Fruit fly (Drosophila melanogaster): ENCODE results near the gene CG31287.
A peak's percentile ranks its signal among the peaks of the same experiment; 100 is the strongest.

CG31287 gene

DNA sequence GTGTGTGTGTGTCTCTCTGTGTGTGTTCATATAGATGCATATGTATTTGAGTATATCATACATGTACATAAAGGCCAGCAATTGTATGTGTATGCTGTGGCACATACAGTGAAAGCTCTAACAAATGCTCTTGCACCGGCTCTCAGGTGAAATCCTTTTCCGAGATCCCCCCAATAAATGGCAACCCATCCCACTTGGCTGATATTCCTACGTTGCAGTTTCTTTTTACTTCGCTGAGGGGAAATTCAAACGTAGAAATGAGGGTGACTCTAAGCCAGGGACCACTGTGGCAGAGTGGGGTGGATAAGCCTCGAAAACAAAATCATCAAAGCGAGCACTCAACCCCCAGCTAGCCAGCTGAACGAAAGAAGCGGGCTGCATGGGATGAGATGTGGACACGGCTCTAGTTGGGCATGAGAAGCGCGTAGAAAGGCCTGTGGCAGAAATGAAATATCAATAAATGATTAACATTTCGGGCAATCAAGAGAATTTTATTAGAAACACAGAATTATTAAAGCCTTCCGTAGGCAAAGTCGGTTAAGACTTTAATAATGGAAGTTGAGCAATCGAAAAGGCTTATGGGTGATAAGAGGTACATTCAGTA lies 19.2 kb downstream of the CG31287 start:
- TF ChIP-seq ovo (GFP tag; optimal IDR thresholded peaks at IDR 0.05) (no peak), CG1620 (GFP tag; optimal IDR thresholded peaks at IDR 0.05) (peak; percentile 65), CG14711 (tag; optimal IDR thresholded peaks at IDR 0.05) (peak; percentile 88), bab1 (GFP tag; optimal IDR thresholded peaks at IDR 0.05) (peak; percentile 38), CG7101 (tag; optimal IDR thresholded peaks at IDR 0.05) (peak; percentile 90), CG11617 (GFP tag; optimal IDR thresholded peaks at IDR 0.05) (no peak), kay (GFP tag; ENCODE audit: borderline replicate concordance) (peak; percentile 95), tj (GFP tag; optimal IDR thresholded peaks at IDR 0.05) (peak; percentile 44), Hr96 (GFP tag; optimal IDR thresholded peaks at IDR 0.05) (peak; percentile 92), CG12768 (GFP tag; optimal IDR thresholded peaks at IDR 0.05) (peak; percentile 98), CG33017 (tag; optimal IDR thresholded peaks at IDR 0.05) (peak; percentile 96), Clk (GFP tag; optimal IDR thresholded peaks at IDR 0.05) (peak; percentile 96), cic (GFP tag; optimal IDR thresholded peaks at IDR 0.05) (peak; percentile 78), Mnt (GFP tag; optimal IDR thresholded peaks at IDR 0.05) (peak; percentile 82), toe (GFP tag; optimal IDR thresholded peaks at IDR 0.05) (peak; percentile 95), Crg-1 (GFP tag; optimal IDR thresholded peaks at IDR 0.05) (peak; percentile 74), cnc (optimal IDR thresholded peaks at IDR 0.05) (no peak), CG7045 (GFP tag; optimal IDR thresholded peaks at IDR 0.05) (peak; percentile 94), CG5204 (GFP tag; optimal IDR thresholded peaks at IDR 0.05) (peak; percentile 94), pad (GFP tag; optimal IDR thresholded peaks at IDR 0.05) (peak; percentile 73)

DNA sequence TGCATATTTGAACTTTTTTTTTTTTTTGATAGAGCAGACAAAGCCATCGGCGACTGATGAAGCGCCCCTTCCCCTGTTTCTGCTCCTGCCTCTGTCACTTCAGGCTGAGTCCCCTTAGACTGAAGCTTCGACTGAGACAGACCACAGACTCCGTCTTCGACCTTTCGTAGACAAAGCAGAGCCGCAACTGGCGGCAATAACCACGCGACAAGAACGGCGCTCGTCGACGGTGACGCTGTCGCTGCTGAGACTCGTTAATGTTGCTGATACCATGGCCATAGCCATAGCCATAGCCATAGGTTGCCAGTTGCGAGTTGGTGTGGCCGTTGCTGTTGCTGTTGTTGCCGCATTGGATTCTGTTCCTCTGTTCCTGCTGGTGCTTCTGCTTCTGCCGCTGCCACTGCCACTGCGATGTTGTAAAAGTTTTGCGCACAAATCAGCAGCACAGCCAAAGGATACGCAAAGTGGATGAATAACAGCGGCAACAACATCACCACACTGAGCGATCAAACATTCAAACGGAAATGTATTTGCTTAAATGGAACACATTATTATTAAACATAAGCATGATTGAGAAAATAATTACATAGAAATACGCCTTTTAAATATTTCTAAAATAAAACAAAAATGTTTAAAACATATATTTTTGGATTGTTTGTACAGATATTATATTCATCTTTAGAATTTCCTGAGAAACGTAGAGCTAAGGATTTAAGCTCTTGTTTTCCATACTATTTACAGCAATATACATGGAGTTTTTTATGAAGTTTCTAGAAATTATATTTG lies 20.3 kb downstream of the CG31287 start:
- TF ChIP-seq CG14711 (tag; optimal IDR thresholded peaks at IDR 0.05) = no peak

DNA sequence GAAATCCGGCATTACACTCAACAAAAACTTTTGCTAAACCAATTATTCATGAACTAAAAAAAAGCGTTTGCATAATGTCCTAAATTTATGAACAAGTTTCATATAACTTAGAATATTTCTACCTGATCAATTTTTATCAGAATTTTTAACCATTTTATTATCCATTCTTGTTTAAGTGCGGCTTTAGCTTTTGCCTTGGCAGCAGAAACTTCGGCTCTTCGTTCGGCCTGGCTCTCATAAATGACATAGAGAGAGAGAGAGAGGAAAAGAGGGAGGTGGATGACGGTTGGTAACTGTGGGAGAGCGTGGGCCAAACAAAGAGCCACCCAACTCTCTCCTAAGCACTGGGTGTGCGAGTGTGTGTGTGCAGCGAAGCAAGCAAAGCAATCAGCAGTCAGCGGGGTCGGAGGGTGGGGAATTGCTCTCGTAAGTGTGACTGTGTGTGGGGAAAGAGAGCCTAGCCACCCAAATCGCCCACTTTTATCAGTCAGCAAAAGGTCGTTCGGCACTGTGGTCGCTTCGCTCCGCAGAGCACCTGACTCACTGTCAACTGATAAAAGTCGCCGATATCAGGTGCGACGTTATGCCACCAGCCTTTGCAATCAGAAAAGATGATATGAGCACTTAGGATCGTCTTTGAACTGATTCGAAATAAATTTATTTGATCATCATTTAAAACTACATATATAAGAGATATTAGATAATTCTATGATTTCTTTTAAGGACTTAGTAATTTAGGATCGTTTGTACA lies 21.4 kb downstream of the CG31287 start:
- TF ChIP-seq Hr96 (GFP tag; optimal IDR thresholded peaks at IDR 0.05) (peak; percentile 90), CG33017 (tag; optimal IDR thresholded peaks at IDR 0.05) (peak; percentile 94), tj (GFP tag; optimal IDR thresholded peaks at IDR 0.05) (peak; percentile 99), CG5204 (GFP tag; optimal IDR thresholded peaks at IDR 0.05) (peak; percentile 91), cnc (optimal IDR thresholded peaks at IDR 0.05) (no peak), Crg-1 (GFP tag; optimal IDR thresholded peaks at IDR 0.05) (peak; percentile 73), CG1620 (GFP tag; optimal IDR thresholded peaks at IDR 0.05) (peak; percentile 37), Mnt (GFP tag; optimal IDR thresholded peaks at IDR 0.05) (peak; percentile 61), ovo (GFP tag; optimal IDR thresholded peaks at IDR 0.05) (peak; percentile 33), CG7045 (GFP tag; optimal IDR thresholded peaks at IDR 0.05) (peak; percentile 95), Clk (GFP tag; optimal IDR thresholded peaks at IDR 0.05) (peak; percentile 83), toe (GFP tag; optimal IDR thresholded peaks at IDR 0.05) (peak; percentile 57), kay (GFP tag; ENCODE audit: borderline replicate concordance) (peak; percentile 91), CG7101 (tag; optimal IDR thresholded peaks at IDR 0.05) (peak; percentile 95), CG12768 (GFP tag; optimal IDR thresholded peaks at IDR 0.05) (peak; percentile 89), CG14711 (tag; optimal IDR thresholded peaks at IDR 0.05) (peak; percentile 89), pad (GFP tag; optimal IDR thresholded peaks at IDR 0.05) (peak; percentile 72), bab1 (GFP tag; optimal IDR thresholded peaks at IDR 0.05) (peak; percentile 91), CG11617 (GFP tag; optimal IDR thresholded peaks at IDR 0.05) (peak; percentile 92), cic (GFP tag; optimal IDR thresholded peaks at IDR 0.05) (peak; percentile 85)

DNA sequence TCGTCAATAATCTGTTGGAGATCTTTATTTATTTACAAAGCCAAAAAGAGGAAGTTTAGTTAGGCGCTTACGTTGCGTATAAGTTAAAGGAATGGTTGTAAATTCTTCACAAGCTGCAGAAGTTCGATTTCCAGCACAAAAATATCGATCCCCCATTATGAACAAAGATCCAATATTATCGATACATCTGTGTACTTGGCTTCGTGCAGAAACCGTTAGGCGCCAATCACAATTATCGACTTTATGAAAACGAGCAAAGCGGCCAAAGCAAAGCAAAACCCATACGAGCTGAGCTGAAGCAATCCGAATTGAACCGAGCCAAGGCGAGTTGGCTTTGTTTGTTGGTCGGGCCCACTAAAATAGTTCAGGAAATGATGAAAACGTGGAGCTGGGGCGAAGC lies 22.2 kb downstream of the CG31287 start, which contains the start of gene tara:
tara (plus strand) TSS at position 301 of the 400 bp plus-strand sequence.
- TF ChIP-seq CG33017 (tag; optimal IDR thresholded peaks at IDR 0.05) = no peak
- no peak for TF ChIP-seq Hr96 (GFP tag; optimal IDR thresholded peaks at IDR 0.05)
- no peak for TF ChIP-seq CG12768 (GFP tag; optimal IDR thresholded peaks at IDR 0.05)
- TF ChIP-seq CG5204 (GFP tag; optimal IDR thresholded peaks at IDR 0.05) = no peak
- TF ChIP-seq kay (GFP tag; ENCODE audit: borderline replicate concordance) = no peak
- TF ChIP-seq cic (GFP tag; optimal IDR thresholded peaks at IDR 0.05) = no peak
- TF ChIP-seq CG14711 (tag; optimal IDR thresholded peaks at IDR 0.05) = no peak
- no peak for TF ChIP-seq ovo (GFP tag; optimal IDR thresholded peaks at IDR 0.05)
- TF ChIP-seq CG11617 (GFP tag; optimal IDR thresholded peaks at IDR 0.05) = no peak
- no peak for TF ChIP-seq CG7101 (tag; optimal IDR thresholded peaks at IDR 0.05)
- no peak for TF ChIP-seq cnc (optimal IDR thresholded peaks at IDR 0.05)
- no peak for TF ChIP-seq CG1620 (GFP tag; optimal IDR thresholded peaks at IDR 0.05)
- no peak for TF ChIP-seq tj (GFP tag; optimal IDR thresholded peaks at IDR 0.05)
- TF ChIP-seq toe (GFP tag; optimal IDR thresholded peaks at IDR 0.05) = no peak
- TF ChIP-seq Mnt (GFP tag; optimal IDR thresholded peaks at IDR 0.05) = no peak

DNA sequence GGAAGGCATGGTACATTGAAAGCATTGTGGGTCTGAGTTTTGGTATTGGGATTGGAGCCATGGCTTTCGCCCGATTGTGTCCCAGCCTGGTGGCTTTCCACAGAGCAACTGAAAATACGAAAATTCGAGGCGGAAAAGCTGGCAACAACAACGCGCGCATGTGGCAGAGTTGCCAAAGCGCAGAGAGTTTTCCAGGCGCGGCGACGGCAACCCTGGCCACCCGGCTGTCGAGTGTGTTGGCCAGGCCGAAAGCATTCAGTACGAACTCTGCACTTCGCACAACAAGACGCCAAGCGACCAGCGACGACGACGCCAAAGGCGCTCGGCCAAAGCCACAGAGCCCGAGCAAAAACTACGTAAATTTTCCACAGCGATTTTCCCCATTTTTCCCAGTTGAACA lies 22.6 kb downstream of the CG31287 start:
- TF ChIP-seq CG5204 (GFP tag; optimal IDR thresholded peaks at IDR 0.05) = no peak
- TF ChIP-seq ovo (GFP tag; optimal IDR thresholded peaks at IDR 0.05) = no peak
- peak; percentile 1 for TF ChIP-seq CG7045 (GFP tag; optimal IDR thresholded peaks at IDR 0.05)
- no peak for TF ChIP-seq Crg-1 (GFP tag; optimal IDR thresholded peaks at IDR 0.05)
- TF ChIP-seq Hr96 (GFP tag; optimal IDR thresholded peaks at IDR 0.05) = no peak
- no peak for TF ChIP-seq cic (GFP tag; optimal IDR thresholded peaks at IDR 0.05)
- TF ChIP-seq Clk (GFP tag; optimal IDR thresholded peaks at IDR 0.05) = no peak
- no peak for TF ChIP-seq CG1620 (GFP tag; optimal IDR thresholded peaks at IDR 0.05)
- TF ChIP-seq Mnt (GFP tag; optimal IDR thresholded peaks at IDR 0.05) = no peak
- TF ChIP-seq tj (GFP tag; optimal IDR thresholded peaks at IDR 0.05) = no peak
- TF ChIP-seq CG14711 (tag; optimal IDR thresholded peaks at IDR 0.05) = peak; percentile 85
- no peak for TF ChIP-seq cnc (optimal IDR thresholded peaks at IDR 0.05)
